Worm (Caenorhabditis elegans) whole organism, L2 larva: ENCODE measurements around the gene H12D21.9.

Source experiments
- C34F6.9 ChIP-seq: fragments of 150-350 bp; optimal IDR thresholded peaks from 2 replicates; lab custom pipeline; 2014; ENCODE audit warnings: missing biosample characterization, missing genetic modification characterization
- F13H6.1 ChIP-seq: sonication (generic microtip); optimal IDR thresholded peaks from 2 replicates; lab custom pipeline; 2016; ENCODE audit warnings: missing genetic modification characterization, missing compliant biosample characterization
- R02D3.7 ChIP-seq: fragments of 150-350 bp; optimal IDR thresholded peaks from 2 replicates; lab custom pipeline; 2014; ENCODE audit warnings: missing biosample characterization, missing genetic modification characterization
- Y55F3AM.14 ChIP-seq: fragments of 200-800 bp; sonication (Bioruptor generic); optimal IDR thresholded peaks from 2 replicates; lab custom pipeline; 2018; ENCODE audit warnings: mild to moderate bottlenecking, missing genetic modification characterization, missing compliant biosample characterization
- alr-1 ChIP-seq: fragments of 150-350 bp; optimal IDR thresholded peaks from 2 replicates; lab custom pipeline; 2014; ENCODE audit warnings: missing biosample characterization, missing genetic modification characterization
- aly-2 ChIP-seq: fragments of 150-350 bp; optimal IDR thresholded peaks from 2 replicates; lab custom pipeline; 2014; ENCODE audit warnings: missing biosample characterization, missing genetic modification characterization
- ama-1 ChIP-seq: fragments of 150-350 bp; optimal IDR thresholded peaks from 2 replicates; lab custom pipeline; 2018; ENCODE audit warnings: inconsistent platforms
- blmp-1 ChIP-seq: sonication (generic microtip); optimal IDR thresholded peaks from 2 replicates; lab custom pipeline; 2017; ENCODE audit warnings: missing genetic modification characterization, mild to moderate bottlenecking, missing compliant biosample characterization, antibody characterized with exemption, moderate library complexity; ENCODE audit not compliant: insufficient read depth
- ceh-16 ChIP-seq: fragments of 150-350 bp; optimal IDR thresholded peaks from 2 replicates; lab custom pipeline; 2014; ENCODE audit warnings: missing biosample characterization, missing genetic modification characterization
- ceh-82 ChIP-seq: fragments of 150-350 bp; optimal IDR thresholded peaks from 2 replicates; lab custom pipeline; 2014; ENCODE audit warnings: missing biosample characterization, missing genetic modification characterization
- crh-2 ChIP-seq: sonication (generic microtip); optimal IDR thresholded peaks from 2 replicates; lab custom pipeline; 2017; ENCODE audit warnings: missing biosample characterization, missing genetic modification characterization
- dmd-4 ChIP-seq: sonication (generic microtip); optimal IDR thresholded peaks from 2 replicates; lab custom pipeline; 2017; ENCODE audit warnings: missing biosample characterization, missing genetic modification characterization
- egl-27 ChIP-seq: sonication (generic microtip); optimal IDR thresholded peaks from 3 replicates; lab custom pipeline; 2017; ENCODE audit warnings: missing biosample characterization, missing genetic modification reagents, missing genetic modification characterization
- elt-1 ChIP-seq: fragments of 150-350 bp; optimal IDR thresholded peaks from 2 replicates; lab custom pipeline; 2014; ENCODE audit warnings: missing biosample characterization, missing genetic modification characterization
- elt-3 ChIP-seq: sonication (generic microtip); optimal IDR thresholded peaks from 2 replicates; lab custom pipeline; 2017; ENCODE audit warnings: missing biosample characterization, missing genetic modification characterization
- gmeb-1 ChIP-seq: fragments of 150-350 bp; optimal IDR thresholded peaks from 2 replicates; lab custom pipeline; 2014; ENCODE audit warnings: missing biosample characterization, missing genetic modification characterization
- lin-11 ChIP-seq: fragments of 150-350 bp; sonication (generic microtip); optimal IDR thresholded peaks from 2 replicates; lab custom pipeline; 2014; ENCODE audit warnings: missing biosample characterization, missing genetic modification characterization, inconsistent platforms, mixed read lengths
- lin-39 ChIP-seq: fragments of 150-350 bp; optimal IDR thresholded peaks from 2 replicates; lab custom pipeline; 2014; ENCODE audit warnings: missing biosample characterization, missing genetic modification reagents, missing genetic modification characterization
- mab-5 ChIP-seq: fragments of 150-350 bp; optimal IDR thresholded peaks from 2 replicates; lab custom pipeline; 2014; ENCODE audit warnings: missing biosample characterization, missing genetic modification characterization
- nhr-10 ChIP-seq: sonication (generic microtip); optimal IDR thresholded peaks from 2 replicates; lab custom pipeline; 2017; ENCODE audit warnings: missing biosample characterization, missing genetic modification characterization
- nhr-11 ChIP-seq: fragments of 150-350 bp; optimal IDR thresholded peaks from 2 replicates; lab custom pipeline; 2014; ENCODE audit warnings: missing biosample characterization, missing genetic modification characterization
- nhr-12 ChIP-seq: fragments of 150-350 bp; optimal IDR thresholded peaks from 2 replicates; lab custom pipeline; 2014; ENCODE audit warnings: missing biosample characterization, missing genetic modification characterization
- nhr-129 ChIP-seq: fragments of 150-350 bp; optimal IDR thresholded peaks from 2 replicates; lab custom pipeline; 2014; ENCODE audit warnings: missing biosample characterization, missing genetic modification characterization
- nhr-23 ChIP-seq: fragments of 150-350 bp; optimal IDR thresholded peaks from 2 replicates; lab custom pipeline; 2014; ENCODE audit warnings: missing biosample characterization, missing genetic modification reagents, missing genetic modification characterization
- nhr-237 ChIP-seq: fragments of 150-350 bp; optimal IDR thresholded peaks from 2 replicates; lab custom pipeline; 2014; ENCODE audit warnings: missing biosample characterization, missing genetic modification characterization
- nhr-25 ChIP-seq: fragments of 150-350 bp; sonication (generic microtip); optimal IDR thresholded peaks from 3 replicates; lab custom pipeline; 2014; ENCODE audit warnings: missing biosample characterization, missing genetic modification characterization
- nhr-6 ChIP-seq: fragments of 150-350 bp; optimal IDR thresholded peaks from 2 replicates; lab custom pipeline; 2014; ENCODE audit warnings: missing biosample characterization, missing genetic modification characterization
- nhr-77 ChIP-seq: fragments of 150-350 bp; optimal IDR thresholded peaks from 2 replicates; lab custom pipeline; 2014; ENCODE audit warnings: missing biosample characterization, missing genetic modification characterization
- peb-1 ChIP-seq: fragments of 150-350 bp; optimal IDR thresholded peaks from 2 replicates; lab custom pipeline; 2014; ENCODE audit warnings: missing biosample characterization, missing genetic modification characterization
- sem-4 ChIP-seq: fragments of 150-350 bp; optimal IDR thresholded peaks from 2 replicates; lab custom pipeline; 2014; ENCODE audit warnings: missing biosample characterization, missing genetic modification reagents, missing genetic modification characterization
- skn-1 ChIP-seq: sonication (generic microtip); optimal IDR thresholded peaks from 2 replicates; lab custom pipeline; 2017; ENCODE audit warnings: missing biosample characterization, missing genetic modification characterization
- sma-3 ChIP-seq: sonication (generic microtip); optimal IDR thresholded peaks from 2 replicates; lab custom pipeline; 2016; ENCODE audit warnings: missing genetic modification reagents, missing genetic modification characterization, missing compliant biosample characterization
- sma-9 ChIP-seq, 2 experiments: fragments of 150-350 bp in 1 of 2; sonication (generic microtip) in 1 of 2; optimal IDR thresholded peaks; 2 replicates each; lab custom pipeline; 2014 to 2016; ENCODE audit warnings: missing genetic modification characterization in 2 of 2, mild to moderate bottlenecking in 1 of 2, missing biosample characterization in 1 of 2, missing compliant biosample characterization in 1 of 2, missing genetic modification reagents in 1 of 2, moderate library complexity in 1 of 2
- snpc-4 ChIP-seq: fragments of 150-350 bp; optimal IDR thresholded peaks from 2 replicates; lab custom pipeline; 2014; ENCODE audit warnings: missing biosample characterization, missing genetic modification characterization
- unc-39 ChIP-seq: fragments of 150-350 bp; optimal IDR thresholded peaks from 2 replicates; lab custom pipeline; 2014; ENCODE audit warnings: missing biosample characterization, missing genetic modification characterization
- unc-55 ChIP-seq: fragments of 150-350 bp; sonication (generic microtip); optimal IDR thresholded peaks from 3 replicates; lab custom pipeline; 2014; ENCODE audit warnings: missing biosample characterization, missing genetic modification reagents, missing genetic modification characterization
- unc-62 ChIP-seq: fragments of 150-350 bp; optimal IDR thresholded peaks from 2 replicates; lab custom pipeline; 2014; ENCODE audit warnings: missing biosample characterization, missing genetic modification reagents, missing genetic modification characterization
- zag-1 ChIP-seq: fragments of 150-350 bp; optimal IDR thresholded peaks from 2 replicates; lab custom pipeline; 2014; ENCODE audit warnings: missing biosample characterization, missing genetic modification characterization
- ztf-1 ChIP-seq: fragments of 200-800 bp; sonication (Bioruptor generic); conservative IDR thresholded peaks from 2 replicates; pipeline ENCODE4 v1.3.6; 2022; ENCODE audit warnings: missing genetic modification characterization, missing compliant biosample characterization
- ztf-4 ChIP-seq: fragments of 150-350 bp; optimal IDR thresholded peaks from 2 replicates; lab custom pipeline; 2014; ENCODE audit warnings: missing biosample characterization, missing genetic modification characterization

H12D21.9 gene

DNA sequence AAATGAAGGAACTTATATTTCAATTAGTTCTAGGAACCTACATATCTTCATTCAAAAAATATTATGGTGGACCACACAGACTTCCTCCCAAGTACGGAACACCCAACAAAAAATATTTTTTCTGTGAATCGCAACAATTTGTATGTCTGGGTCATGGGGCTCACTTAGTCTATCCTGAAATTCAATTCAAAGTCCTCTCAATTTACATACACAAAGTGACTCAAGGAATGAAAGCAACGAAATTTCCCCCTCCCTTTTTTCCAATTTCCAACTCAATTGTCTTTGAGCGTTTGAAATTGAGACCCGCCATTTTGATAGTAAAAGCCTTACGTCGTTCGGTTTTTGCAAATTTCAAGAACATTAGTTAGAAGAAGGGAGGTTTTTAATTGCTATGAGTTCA, 49.9 kb downstream of the H12D21.9 start:
- TF ChIP-seq snpc-4 (tag; lab: Kevin White, UChicago) (no peak), egl-27 (no peak), dmd-4 (tag; lab: Kevin White, UChicago) (no peak), aly-2 (tag; lab: Kevin White, UChicago) (no peak), F13H6.1 (tag; lab: Kevin White, UChicago) (no peak), nhr-237 (tag; lab: Kevin White, UChicago) (no peak), nhr-25 (tag; lab: Kevin White, UChicago) (no peak), blmp-1 (tag; lab: Kevin White, UChicago) (no peak), ceh-82 (no peak), nhr-23 (tag; lab: Kevin White, UChicago) (no peak)
- TF ChIP-seq, all 48 proteins: peak for 0

DNA sequence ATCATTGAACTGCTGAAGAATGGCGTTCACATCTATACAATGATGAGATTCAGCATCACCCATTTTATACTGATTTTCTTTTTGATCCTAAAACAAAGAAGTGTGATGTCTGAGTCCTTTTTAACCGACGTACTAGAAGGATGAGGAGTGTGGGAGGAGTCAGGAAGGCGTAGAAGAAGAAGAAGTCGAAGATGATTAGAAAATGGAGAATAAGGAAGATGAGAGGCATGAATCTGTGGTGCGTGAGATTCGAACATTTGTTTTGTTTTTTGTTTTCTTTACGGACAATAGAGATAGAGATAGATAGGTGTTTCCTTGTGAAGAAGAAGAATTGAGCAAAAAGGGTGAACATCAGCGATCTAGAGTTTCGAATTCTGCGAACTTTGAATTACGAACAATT, 50.8 kb downstream of the H12D21.9 start, which contains the start of gene npr-13:
Gene npr-13 (minus strand): TSS at position 101 of the 400 bp plus-strand sequence.
- no peak for TF ChIP-seq unc-55 (GFP tag; lab: Kevin White, UChicago)
- TF ChIP-seq C34F6.9 (tag; lab: Kevin White, UChicago), result no peak
- no peak for TF ChIP-seq unc-39
- no peak for TF ChIP-seq nhr-11 (tag; lab: Kevin White, UChicago)
- TF ChIP-seq F13H6.1 (tag; lab: Kevin White, UChicago), result no peak
- TF ChIP-seq ama-1, result no peak
- no peak for TF ChIP-seq nhr-6 (tag; lab: Kevin White, UChicago)
- TF ChIP-seq mab-5, result no peak
- TF ChIP-seq elt-1 (tag; lab: Kevin White, UChicago), result no peak
- TF ChIP-seq egl-27, result no peak
- TF ChIP-seq nhr-10 (tag; lab: Kevin White, UChicago), result no peak
- no peak for TF ChIP-seq elt-3
- TF ChIP-seq dmd-4 (tag; lab: Kevin White, UChicago), result no peak

DNA sequence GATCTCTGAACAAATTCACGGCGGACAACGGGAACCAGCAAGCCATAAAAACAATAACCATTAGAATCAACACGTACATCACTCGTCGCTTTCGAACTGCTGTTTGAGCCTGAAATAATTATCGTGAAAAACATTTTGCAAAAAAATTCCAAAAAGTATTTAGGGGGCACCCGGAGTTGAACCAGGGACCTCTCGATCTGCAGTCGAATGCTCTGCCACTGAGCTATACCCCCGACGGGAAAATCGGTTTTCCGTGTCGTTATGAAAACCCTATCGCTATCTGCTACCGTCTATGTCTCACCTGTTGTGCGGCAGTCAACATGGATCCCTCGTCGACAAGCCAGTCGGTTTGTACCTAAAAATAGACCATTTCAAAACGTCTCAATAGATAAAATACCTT, 53.7 kb downstream of the H12D21.9 start:
- TF ChIP-seq mab-5 (no peak), dmd-4 (tag; lab: Kevin White, UChicago) (no peak), alr-1 (tag; lab: Kevin White, UChicago) (no peak), nhr-129 (peak; percentile 31), ama-1 (no peak), unc-62 (GFP tag; lab: Kevin White, UChicago) (no peak), egl-27 (no peak), skn-1 (tag; lab: Kevin White, UChicago) (no peak), nhr-6 (tag; lab: Kevin White, UChicago) (no peak), nhr-25 (tag; lab: Kevin White, UChicago) (no peak), nhr-77 (tag; lab: Kevin White, UChicago) (no peak), ceh-82 (no peak), crh-2 (tag; lab: Kevin White, UChicago) (no peak), snpc-4 (tag; lab: Kevin White, UChicago) (peak; percentile 58), sma-9 (GFP tag; optimal IDR thresholded peaks at IDR 0.05; lab: Kevin White, UChicago) (peak; percentile 23), sma-9 (tag; optimal IDR thresholded peaks at IDR 0.05; lab: Kevin White, UChicago) (no peak), ceh-16 (tag; lab: Kevin White, UChicago) (no peak), unc-55 (GFP tag; lab: Kevin White, UChicago) (peak; percentile 17), lin-39 (tag; lab: Kevin White, UChicago) (no peak), ztf-4 (no peak), zag-1 (tag; lab: Kevin White, UChicago) (no peak), ztf-1 (no peak), sma-3 (GFP tag; lab: Kevin White, UChicago) (no peak), peb-1 (tag; lab: Kevin White, UChicago) (no peak), Y55F3AM.14 (GFP tag; lab: Kevin White, UChicago) (no peak), C34F6.9 (tag; lab: Kevin White, UChicago) (no peak), lin-11 (tag; lab: Kevin White, UChicago) (peak; percentile 21), gmeb-1 (peak; percentile 37), R02D3.7 (tag; lab: Kevin White, UChicago) (no peak), nhr-11 (tag; lab: Kevin White, UChicago) (no peak)

DNA sequence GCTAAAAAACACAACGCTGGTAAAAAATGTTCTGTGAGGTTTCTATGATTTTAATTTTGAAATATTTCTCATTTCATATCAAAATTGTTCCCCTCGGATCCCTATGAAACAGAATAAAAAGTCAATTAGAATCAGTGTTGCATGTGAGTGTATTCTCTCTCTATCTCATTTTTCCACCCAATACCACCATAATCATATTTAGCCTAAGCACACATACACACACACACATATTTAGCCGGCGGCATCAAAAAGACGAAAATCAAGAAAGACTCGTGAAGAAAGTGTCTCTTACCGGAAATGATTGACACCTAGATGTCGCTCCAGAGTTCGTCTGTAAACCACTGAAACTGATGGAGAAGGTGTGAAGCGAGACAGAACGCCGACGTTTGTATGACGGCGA, 55.0 kb downstream of the H12D21.9 start:
- TF ChIP-seq nhr-12 (tag; lab: Kevin White, UChicago), result no peak
- no peak for TF ChIP-seq lin-11 (tag; lab: Kevin White, UChicago)
- TF ChIP-seq F13H6.1 (tag; lab: Kevin White, UChicago), result no peak
- no peak for TF ChIP-seq mab-5
- TF ChIP-seq ceh-82, result no peak
- no peak for TF ChIP-seq C34F6.9 (tag; lab: Kevin White, UChicago)
- no peak for TF ChIP-seq sem-4 (tag; lab: Kevin White, UChicago)
- no peak for TF ChIP-seq nhr-77 (tag; lab: Kevin White, UChicago)
